Worm (Caenorhabditis elegans) whole organism, L3 larva: ENCODE data around the gene srlf-37.

ENCODE experiments used
- ZK546.5 ChIP-seq: sonication (generic microtip); optimal IDR thresholded peaks from 2 replicates; lab custom pipeline; 2017; ENCODE audit warnings: missing biosample characterization, missing genetic modification characterization
- ama-1 ChIP-seq: fragments of 150-350 bp; optimal IDR thresholded peaks from 2 replicates; lab custom pipeline; 2018
- ceh-16 ChIP-seq: sonication (generic microtip); optimal IDR thresholded peaks from 2 replicates; lab custom pipeline; 2017; ENCODE audit warnings: missing biosample characterization, missing genetic modification characterization
- ceh-28 ChIP-seq: fragments of 150-350 bp; optimal IDR thresholded peaks from 2 replicates; lab custom pipeline; 2014; ENCODE audit warnings: missing biosample characterization, missing genetic modification reagents, missing genetic modification characterization
- ceh-82 ChIP-seq: fragments of 150-350 bp; optimal IDR thresholded peaks from 2 replicates; lab custom pipeline; 2014; ENCODE audit warnings: missing biosample characterization, missing genetic modification characterization
- ceh-9 ChIP-seq: sonication (generic microtip); optimal IDR thresholded peaks from 2 replicates; lab custom pipeline; 2018; ENCODE audit warnings: missing biosample characterization, missing genetic modification characterization
- daf-12 ChIP-seq: fragments of 150-350 bp; optimal IDR thresholded peaks from 2 replicates; lab custom pipeline; 2014; ENCODE audit warnings: missing biosample characterization, missing genetic modification reagents, missing genetic modification characterization
- egl-5 ChIP-seq: fragments of 150-350 bp; optimal IDR thresholded peaks from 2 replicates; lab custom pipeline; 2017; ENCODE audit warnings: missing biosample characterization, missing genetic modification reagents, missing genetic modification characterization, inconsistent platforms
- elt-1 ChIP-seq: fragments of 150-350 bp; optimal IDR thresholded peaks from 2 replicates; lab custom pipeline; 2014; ENCODE audit warnings: missing biosample characterization, missing genetic modification characterization
- elt-2 ChIP-seq: sonication (generic microtip); optimal IDR thresholded peaks from 2 replicates; lab custom pipeline; 2016; ENCODE audit warnings: missing genetic modification reagents, mild to moderate bottlenecking, missing genetic modification characterization, missing compliant biosample characterization
- elt-3 ChIP-seq, 3 experiments: fragments of 150-350 bp in 1 of 3; sonication (generic microtip) in 2 of 3; optimal IDR thresholded peaks; 2 replicates in 2 of 3; 4 replicates in 1 of 3; lab custom pipeline; 2014 to 2017; ENCODE audit warnings: missing biosample characterization in 3 of 3, missing genetic modification characterization in 3 of 3
- eor-1 ChIP-seq, 2 experiments: fragments of 150-350 bp; optimal IDR thresholded peaks; 2 replicates each; lab custom pipeline; 2014 to 2018; ENCODE audit warnings: missing biosample characterization in 2 of 2, missing genetic modification characterization in 2 of 2
- fkh-10 ChIP-seq: sonication (generic microtip); optimal IDR thresholded peaks from 2 replicates; lab custom pipeline; 2017; ENCODE audit warnings: missing biosample characterization, missing genetic modification reagents, missing genetic modification characterization
- fos-1 ChIP-seq: fragments of 150-350 bp; optimal IDR thresholded peaks from 2 replicates; lab custom pipeline; 2014; ENCODE audit warnings: missing biosample characterization, missing genetic modification characterization
- hmg-11 ChIP-seq: sonication (generic microtip); optimal IDR thresholded peaks from 2 replicates; lab custom pipeline; 2016; ENCODE audit warnings: missing genetic modification characterization, missing compliant biosample characterization
- jun-1 ChIP-seq: fragments of 150-350 bp; optimal IDR thresholded peaks from 2 replicates; lab custom pipeline; 2014; ENCODE audit warnings: missing biosample characterization, missing genetic modification reagents, missing genetic modification characterization
- lin-15B ChIP-seq: fragments of 150-350 bp; optimal IDR thresholded peaks from 2 replicates; lab custom pipeline; 2014; ENCODE audit warnings: missing biosample characterization, missing genetic modification characterization
- lin-39 ChIP-seq: fragments of 150-350 bp; optimal IDR thresholded peaks from 2 replicates; lab custom pipeline; 2018; ENCODE audit warnings: missing biosample characterization, missing genetic modification reagents, missing genetic modification characterization
- nhr-12 ChIP-seq: fragments of 150-350 bp; optimal IDR thresholded peaks from 2 replicates; lab custom pipeline; 2014; ENCODE audit warnings: missing biosample characterization, missing genetic modification characterization
- nhr-23 ChIP-seq: fragments of 150-350 bp; optimal IDR thresholded peaks from 2 replicates; lab custom pipeline; 2014; ENCODE audit warnings: missing biosample characterization, missing genetic modification reagents, missing genetic modification characterization
- nhr-25 ChIP-seq: sonication (generic microtip); optimal IDR thresholded peaks from 2 replicates; lab custom pipeline; 2017; ENCODE audit warnings: missing biosample characterization, missing genetic modification characterization
- nhr-67 ChIP-seq: fragments of 150-350 bp; optimal IDR thresholded peaks from 2 replicates; lab custom pipeline; 2014; ENCODE audit warnings: missing biosample characterization, missing genetic modification characterization
- nhr-76 ChIP-seq: fragments of 150-350 bp; sonication (generic microtip); optimal IDR thresholded peaks from 5 replicates; lab custom pipeline; 2014; ENCODE audit warnings: missing biosample characterization, missing genetic modification characterization
- nhr-77 ChIP-seq: fragments of 150-350 bp; optimal IDR thresholded peaks from 2 replicates; lab custom pipeline; 2014; ENCODE audit warnings: missing biosample characterization, missing genetic modification characterization
- pha-4 ChIP-seq: fragments of 150-350 bp; optimal IDR thresholded peaks from 2 replicates; lab custom pipeline; 2014; ENCODE audit warnings: missing biosample characterization, missing genetic modification reagents, missing genetic modification characterization
- pqm-1 ChIP-seq: fragments of 150-350 bp; optimal IDR thresholded peaks from 2 replicates; lab custom pipeline; 2017; ENCODE audit warnings: missing biosample characterization, missing genetic modification characterization, inconsistent platforms
- sea-2 ChIP-seq: fragments of 150-350 bp; sonication (generic microtip); optimal IDR thresholded peaks from 4 replicates; lab custom pipeline; 2014; ENCODE audit warnings: missing biosample characterization, missing genetic modification reagents, missing genetic modification characterization
- skn-1 ChIP-seq: fragments of 150-350 bp; optimal IDR thresholded peaks from 2 replicates; lab custom pipeline; 2014; ENCODE audit warnings: missing biosample characterization, missing genetic modification characterization
- snpc-4 ChIP-seq: fragments of 150-350 bp; optimal IDR thresholded peaks from 2 replicates; lab custom pipeline; 2014; ENCODE audit warnings: missing biosample characterization, missing genetic modification characterization
- tbx-2 ChIP-seq: sonication (generic microtip); optimal IDR thresholded peaks from 2 replicates; lab custom pipeline; 2016; ENCODE audit warnings: mild to moderate bottlenecking, missing genetic modification characterization, missing compliant biosample characterization
- unc-39 ChIP-seq: sonication (generic microtip); optimal IDR thresholded peaks from 4 replicates; lab custom pipeline; 2017; ENCODE audit warnings: missing biosample characterization, missing genetic modification characterization
- zag-1 ChIP-seq: fragments of 150-350 bp; optimal IDR thresholded peaks from 2 replicates; lab custom pipeline; 2014; ENCODE audit warnings: missing biosample characterization, missing genetic modification characterization
- ztf-11 ChIP-seq: fragments of 150-350 bp; optimal IDR thresholded peaks from 2 replicates; lab custom pipeline; 2014; ENCODE audit warnings: missing biosample characterization, missing genetic modification characterization
- ztf-4 ChIP-seq: fragments of 150-350 bp; optimal IDR thresholded peaks from 2 replicates; lab custom pipeline; 2014; ENCODE audit warnings: missing biosample characterization, missing genetic modification characterization

The srlf-37 gene

DNA sequence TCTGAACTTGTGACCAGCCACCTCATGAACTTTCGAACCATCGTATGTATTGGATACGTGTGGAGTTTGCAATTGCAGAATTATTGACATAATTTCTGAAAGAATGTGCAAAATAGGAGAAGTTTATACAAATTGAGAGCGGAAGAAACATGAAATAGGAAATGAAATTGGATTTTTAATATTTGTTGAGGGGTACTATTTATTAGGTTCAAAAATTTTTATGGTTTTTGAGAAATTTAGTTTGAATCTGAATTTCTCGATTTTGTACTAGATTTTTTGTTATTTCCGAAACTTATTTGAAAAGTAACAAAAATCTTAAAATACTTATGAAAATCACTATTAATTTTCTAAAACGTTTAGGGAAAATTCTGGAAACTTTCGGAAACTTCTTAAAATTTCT is 24.5 kb upstream of the srlf-37 start, which contains the start of gene F48G7.9:
Gene F48G7.9, minus strand, starts transcription at position 101 of the 400 bp plus-strand sequence.
- TF ChIP-seq lin-15B (tag; lab: Kevin White, UChicago) (no peak), sea-2 (no peak), hmg-11 (tag; lab: Kevin White, UChicago) (no peak), nhr-23 (tag; lab: Kevin White, UChicago) (no peak), nhr-76 (tag; lab: Kevin White, UChicago) (no peak), ceh-16 (no peak), ceh-9 (tag; lab: Kevin White, UChicago) (no peak), nhr-12 (tag; lab: Kevin White, UChicago) (no peak), lin-39 (tag; lab: Kevin White, UChicago) (no peak), nhr-67 (tag; lab: Kevin White, UChicago) (no peak), snpc-4 (tag; lab: Kevin White, UChicago) (no peak), egl-5 (tag; lab: Kevin White, UChicago) (no peak), ZK546.5 (tag; lab: Kevin White, UChicago) (no peak), unc-39 (tag; lab: Kevin White, UChicago) (no peak), zag-1 (tag; lab: Kevin White, UChicago) (no peak), fkh-10 (no peak)

DNA sequence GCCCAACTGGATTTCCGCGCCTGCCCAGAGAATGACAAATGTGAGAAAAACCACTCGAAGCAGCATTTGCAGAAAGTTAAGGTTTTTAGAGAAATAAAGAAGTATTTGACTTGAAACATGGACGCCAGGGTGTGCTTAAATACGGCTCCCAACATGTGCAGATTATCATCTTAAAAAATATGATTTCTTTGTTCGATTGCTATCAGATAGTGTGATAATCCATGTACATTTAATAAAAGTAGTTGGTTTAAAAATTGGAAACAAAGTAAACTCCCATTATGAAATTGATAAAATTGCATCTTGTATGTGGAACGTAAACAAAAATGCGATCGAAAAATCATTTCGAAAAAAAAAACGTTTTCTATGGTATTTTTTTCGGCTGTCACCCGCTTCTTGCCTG is 23.6 kb upstream of the srlf-37 start, which contains the start of gene F48G7.8:
Gene F48G7.8, minus strand, starts transcription at position 101 of the 400 bp plus-strand sequence.
- no peak for TF ChIP-seq eor-1 (tag; optimal IDR thresholded peaks at IDR 0.05; lab: Kevin White, UChicago)

DNA sequence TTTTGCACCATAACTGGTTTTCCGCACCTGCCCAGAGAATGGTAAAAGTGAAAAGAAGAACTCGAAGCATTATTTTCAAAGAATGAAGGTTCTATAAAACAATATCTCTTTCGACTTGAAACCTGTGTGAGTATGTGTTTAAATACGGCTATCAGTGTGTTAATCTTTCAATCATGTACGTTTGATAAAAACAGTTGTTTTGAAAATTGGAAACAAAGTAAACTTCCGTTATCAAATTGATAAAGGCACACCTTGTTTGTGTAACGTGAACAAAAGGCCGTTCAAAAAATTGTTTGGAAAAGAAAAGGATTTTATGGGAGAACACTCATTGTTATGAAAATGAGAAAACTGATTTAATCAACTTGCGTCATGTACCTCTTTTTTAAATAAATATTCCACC is 22.3 kb upstream of the srlf-37 start, which contains the start of gene F48G7.7:
Gene F48G7.7, minus strand, starts transcription at position 101 of the 400 bp plus-strand sequence.
- no peak for TF ChIP-seq nhr-77
- no peak for TF ChIP-seq eor-1 (tag; optimal IDR thresholded peaks at IDR 0.05; lab: Kevin White, UChicago)
- TF ChIP-seq nhr-25 (tag; lab: Kevin White, UChicago): no peak
- TF ChIP-seq tbx-2: no peak
- TF ChIP-seq ztf-4 (tag; lab: Kevin White, UChicago): no peak
- TF ChIP-seq skn-1 (tag; lab: Kevin White, UChicago): no peak
- TF ChIP-seq nhr-12 (tag; lab: Kevin White, UChicago): no peak

DNA sequence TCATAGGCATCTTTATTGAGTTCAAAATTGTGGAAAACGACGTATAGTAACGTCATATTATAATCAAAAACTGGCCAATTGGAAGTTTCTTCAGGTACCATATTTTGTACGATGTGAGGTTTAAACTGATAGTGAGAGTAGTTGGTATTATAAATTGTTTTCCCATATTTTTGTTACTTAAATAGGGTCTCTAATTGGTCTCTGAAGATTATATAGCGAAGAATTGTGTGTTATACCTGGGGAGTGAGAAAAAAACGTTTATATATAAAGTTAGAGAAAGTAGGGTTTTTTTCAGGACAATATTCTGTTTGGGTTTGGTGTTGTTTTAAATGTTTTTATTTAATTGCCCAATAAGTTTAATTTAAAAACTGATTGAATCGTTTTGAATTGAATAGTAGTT is 20.9 kb upstream of the srlf-37 start, which contains the start of gene srt-17:
Gene srt-17, minus strand, starts transcription at position 101 of the 400 bp plus-strand sequence.
- TF ChIP-seq pha-4 (tag; lab: Kevin White, UChicago) (no peak), nhr-12 (tag; lab: Kevin White, UChicago) (no peak), nhr-23 (tag; lab: Kevin White, UChicago) (no peak), ceh-16 (no peak), lin-39 (tag; lab: Kevin White, UChicago) (no peak), nhr-76 (tag; lab: Kevin White, UChicago) (no peak), jun-1 (tag; lab: Kevin White, UChicago) (no peak), nhr-25 (tag; lab: Kevin White, UChicago) (no peak), ama-1 (lab: Kevin White, UChicago) (no peak), zag-1 (tag; lab: Kevin White, UChicago) (no peak), daf-12 (tag; lab: Kevin White, UChicago) (no peak)

DNA sequence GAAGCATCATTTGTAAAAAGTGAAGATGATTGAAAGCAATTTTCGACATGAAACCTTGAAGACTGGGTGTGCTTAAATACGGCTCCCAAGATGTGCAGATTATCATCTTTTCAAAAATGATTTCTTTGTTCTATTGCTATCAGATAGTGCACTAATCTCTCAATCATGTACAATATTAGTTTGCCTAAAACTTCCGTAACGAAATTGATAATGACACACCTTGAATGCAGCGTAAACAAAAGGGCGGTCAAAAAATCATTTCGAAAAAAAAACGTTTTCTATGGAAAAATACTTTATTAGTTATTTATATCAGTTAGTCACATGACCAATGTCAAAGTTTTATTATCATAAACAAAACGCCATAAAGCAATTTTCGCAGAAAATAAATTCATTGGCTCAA is 18.9 kb upstream of the srlf-37 start, which contains the start of gene F48G7.5:
Gene F48G7.5, minus strand, starts transcription at position 34 of the 400 bp plus-strand sequence.
- no peak for TF ChIP-seq lin-39 (tag; lab: Kevin White, UChicago)
- no peak for TF ChIP-seq nhr-25 (tag; lab: Kevin White, UChicago)
- no peak for TF ChIP-seq zag-1 (tag; lab: Kevin White, UChicago)
- no peak for TF ChIP-seq fos-1 (tag; lab: Kevin White, UChicago)
- no peak for TF ChIP-seq ceh-16
- TF ChIP-seq elt-1 (tag; lab: Kevin White, UChicago): no peak
- TF ChIP-seq nhr-23 (tag; lab: Kevin White, UChicago): no peak
- TF ChIP-seq hmg-11 (tag; lab: Kevin White, UChicago): no peak
- TF ChIP-seq pha-4 (tag; lab: Kevin White, UChicago): peak; percentile 36
- TF ChIP-seq elt-2 (tag; lab: Kevin White, UChicago): peak; percentile 56
- no peak for TF ChIP-seq ceh-28
- no peak for TF ChIP-seq elt-3 (tag; optimal IDR thresholded peaks at IDR 0.05; lab: Kevin White, UChicago)
- no peak for TF ChIP-seq ceh-82 (tag; lab: Kevin White, UChicago)
- TF ChIP-seq ztf-11 (tag; lab: Kevin White, UChicago): no peak
- no peak for TF ChIP-seq daf-12 (tag; lab: Kevin White, UChicago)
- TF ChIP-seq pqm-1 (tag; lab: Kevin White, UChicago): peak; percentile 64
- TF ChIP-seq jun-1 (tag; lab: Kevin White, UChicago): no peak
